Worm (Caenorhabditis elegans): ENCODE results near the gene cex-2.

DNA sequence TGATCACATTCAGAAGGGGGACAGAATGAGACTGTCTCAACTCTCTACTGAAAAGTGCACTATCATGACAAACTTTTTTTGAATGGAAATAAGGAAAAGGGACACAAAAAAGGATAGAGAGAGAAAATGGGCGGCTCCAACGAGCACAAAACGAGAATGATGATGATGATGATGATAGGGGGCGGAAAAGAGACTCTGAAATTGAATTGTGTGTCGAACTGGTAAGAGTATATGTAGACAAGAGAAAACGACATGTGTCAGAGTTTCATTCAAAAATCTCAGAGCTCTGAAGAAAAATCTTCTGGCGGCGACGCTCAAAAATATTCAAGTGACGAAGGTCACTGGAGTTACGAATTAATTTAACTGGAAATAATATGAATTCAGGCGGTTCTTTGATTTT, 39.9 kb downstream of the cex-2 start:
- no peak for TF ChIP-seq ahr-1 (tag; optimal IDR thresholded peaks at IDR 0.05)
- TF ChIP-seq ceh-6 (GFP tag; optimal IDR thresholded peaks at IDR 0.05), result no peak
- TF ChIP-seq T23F11.4 (GFP tag; optimal IDR thresholded peaks at IDR 0.05), result no peak
- TF ChIP-seq odd-2 (tag; optimal IDR thresholded peaks at IDR 0.05), result no peak
- no peak for TF ChIP-seq ceh-31 (tag; optimal IDR thresholded peaks at IDR 0.05)
- TF ChIP-seq ceh-45 (GFP tag; IDR thresholded peaks at IDR 0.05), result no peak
